Worm (Caenorhabditis elegans): ENCODE measurements around the gene nlp-36.

nlp-36 gene

ce11 chrIII:9487454-9487853, 1.1 kb upstream of the nlp-36 start:
- no peak for TF ChIP-seq lin-15B (tag; optimal IDR thresholded peaks at IDR 0.05)
- TF ChIP-seq F44E2.7 (GFP tag; IDR thresholded peaks at IDR 0.05): no peak
- peak; percentile 66 for TF ChIP-seq pqm-1 (tag; optimal IDR thresholded peaks at IDR 0.05)
- no peak for TF ChIP-seq daf-12 (tag; optimal IDR thresholded peaks at IDR 0.05)
- TF ChIP-seq D1046.2 (GFP tag; IDR thresholded peaks at IDR 0.05): no peak
- TF ChIP-seq dmd-6 (GFP tag; IDR thresholded peaks at IDR 0.05): peak; percentile 53
- no peak for TF ChIP-seq unc-39 (tag; optimal IDR thresholded peaks at IDR 0.05)
- TF ChIP-seq mes-2 (tag; optimal IDR thresholded peaks at IDR 0.05; ENCODE audit: poor library complexity, severe bottlenecking): no peak
- no peak for TF ChIP-seq ceh-82 (tag; optimal IDR thresholded peaks at IDR 0.05)
- no peak for TF ChIP-seq snpc-1.2 (GFP tag; IDR thresholded peaks at IDR 0.05)
- no peak for TF ChIP-seq snpc-4 (tag; optimal IDR thresholded peaks at IDR 0.05)
- peak; percentile 54 for TF ChIP-seq nhr-77 (tag; optimal IDR thresholded peaks at IDR 0.05)
- peak; percentile 67 for TF ChIP-seq dve-1 (tag; optimal IDR thresholded peaks at IDR 0.05; ENCODE audit: insufficient read depth)
- TF ChIP-seq ZK337.2 (GFP tag; IDR thresholded peaks at IDR 0.05): no peak
- no peak for TF ChIP-seq daf-8 (GFP tag; IDR thresholded peaks at IDR 0.05)
- peak; percentile 53 for TF ChIP-seq nhr-28 (tag; optimal IDR thresholded peaks at IDR 0.05)
- no peak for TF ChIP-seq nhr-111 (GFP tag; optimal IDR thresholded peaks at IDR 0.05)
- no peak for TF ChIP-seq aha-1 (tag)
- TF ChIP-seq zfp-2 (tag; optimal IDR thresholded peaks at IDR 0.05): no peak
- TF ChIP-seq mep-1 (tag; optimal IDR thresholded peaks at IDR 0.05): no peak
- TF ChIP-seq hlh-11 (tag; optimal IDR thresholded peaks at IDR 0.05): peak; percentile 31
- no peak for TF ChIP-seq F49E8.2 (tag; optimal IDR thresholded peaks at IDR 0.05; ENCODE audit: borderline replicate concordance)
- TF ChIP-seq mxl-3 (GFP tag; optimal IDR thresholded peaks at IDR 0.05): no peak
- no peak for TF ChIP-seq unc-62 (GFP tag; optimal IDR thresholded peaks at IDR 0.05 in 1 of 2)
- TF ChIP-seq unc-62 (tag; optimal IDR thresholded peaks at IDR 0.05): no peak
- TF ChIP-seq lim-7 (GFP tag; IDR thresholded peaks at IDR 0.05): no peak
- TF ChIP-seq pha-4 (GFP tag; IDR thresholded peaks at IDR 0.05): no peak
- TF ChIP-seq pha-4 (tag; optimal IDR thresholded peaks at IDR 0.05): no peak
- no peak for TF ChIP-seq lsy-2 (tag; optimal IDR thresholded peaks at IDR 0.05)
- TF ChIP-seq egl-43 (GFP tag; IDR thresholded peaks at IDR 0.05): no peak
- TF ChIP-seq nhr-76 (tag; optimal IDR thresholded peaks at IDR 0.05): no peak
- no peak for TF ChIP-seq arid-1 (GFP tag; conservative IDR thresholded peaks at IDR 0.05)
- no peak for TF ChIP-seq daf-16 (GFP tag; optimal IDR thresholded peaks at IDR 0.05)
- peak; percentile 85 for TF ChIP-seq daf-16 (tag; optimal IDR thresholded peaks at IDR 0.05)
- TF ChIP-seq daf-19 (GFP tag; conservative IDR thresholded peaks at IDR 0.05): no peak
- TF ChIP-seq ceh-62 (tag; optimal IDR thresholded peaks at IDR 0.05): no peak
- TF ChIP-seq T26A8.4 (GFP tag; IDR thresholded peaks at IDR 0.05): no peak
- TF ChIP-seq ama-1 (optimal IDR thresholded peaks at IDR 0.05): no peak
- no peak for TF ChIP-seq rbr-2 (tag; optimal IDR thresholded peaks at IDR 0.05)
- TF ChIP-seq nhr-102 (tag; optimal IDR thresholded peaks at IDR 0.05): no peak
- TF ChIP-seq lin-13 (GFP tag; optimal IDR thresholded peaks at IDR 0.05): no peak

DNA sequence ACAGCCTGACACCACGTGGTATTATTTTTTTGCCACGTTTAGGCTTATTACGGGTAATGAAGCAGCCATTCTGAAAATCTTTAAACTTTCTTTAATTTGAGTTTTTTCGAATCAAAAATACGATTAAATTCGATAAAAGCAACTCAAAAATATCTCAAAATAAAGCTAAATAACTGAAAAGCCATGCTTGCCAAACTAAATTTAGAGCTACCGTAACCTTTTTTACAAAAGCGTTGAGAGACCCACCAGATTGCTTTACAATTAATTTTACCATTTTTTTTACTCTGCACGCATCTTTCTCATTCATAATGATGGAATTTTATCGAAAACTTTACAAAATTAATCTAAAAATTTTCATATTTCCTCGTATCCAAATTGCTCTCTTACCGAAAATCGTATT, 504 bp upstream of the nlp-36 start:
- TF ChIP-seq ZK546.5 (tag; optimal IDR thresholded peaks at IDR 0.05): no peak
- no peak for TF ChIP-seq ces-1 (GFP tag; optimal IDR thresholded peaks at IDR 0.05)
- TF ChIP-seq zag-1 (tag; optimal IDR thresholded peaks at IDR 0.05): no peak
- TF ChIP-seq zip-2 (tag; optimal IDR thresholded peaks at IDR 0.05): no peak
- TF ChIP-seq ceh-44 (GFP tag; IDR thresholded peaks at IDR 0.05): no peak
- no peak for TF ChIP-seq lin-1 (GFP tag; IDR thresholded peaks at IDR 0.05)
- no peak for TF ChIP-seq aly-2 (tag; optimal IDR thresholded peaks at IDR 0.05)
- TF ChIP-seq lin-29 (GFP tag; IDR thresholded peaks at IDR 0.05): no peak
